Fruit fly (Drosophila melanogaster) whole organism, wandering third instar larva: Measurements from ENCODE around the gene CG33307.

ENCODE experiments used
- Abd-B ChIP-seq: fragments of >200 bp; optimal IDR thresholded peaks from 2 replicates; lab custom pipeline; 2017; ENCODE audit warnings: missing biosample characterization, missing genetic modification characterization
- CG32264 ChIP-seq: fragments of 200-800 bp; sonication (Bioruptor generic); optimal IDR thresholded peaks from 2 replicates; lab custom pipeline; 2016; ENCODE audit warnings: missing biosample characterization, missing genetic modification characterization
- CG9705 ChIP-seq: fragments of 200-800 bp; sonication (Bioruptor generic); optimal IDR thresholded peaks from 2 replicates; lab custom pipeline; 2018; ENCODE audit warnings: missing biosample characterization, mild to moderate bottlenecking, missing genetic modification characterization
- CrebA ChIP-seq: fragments of 200-800 bp; sonication (Bioruptor generic); optimal IDR thresholded peaks from 2 replicates; lab custom pipeline; 2016; ENCODE audit warnings: missing biosample characterization, mild to moderate bottlenecking, missing genetic modification characterization, borderline replicate concordance
- Dfd ChIP-seq: fragments of >200 bp; optimal IDR thresholded peaks from 2 replicates; lab custom pipeline; 2017; ENCODE audit warnings: missing biosample characterization, missing genetic modification characterization
- Dif ChIP-seq: fragments of 200-275, 200-300 bp; sonication (Bioruptor generic); optimal IDR thresholded peaks from 2 replicates; lab custom pipeline; 2018; ENCODE audit warnings: missing biosample characterization, missing genetic modification characterization; ENCODE audit not compliant: partially characterized antibody
- GATAd ChIP-seq: sonication (Bioruptor generic); optimal IDR thresholded peaks from 2 replicates; lab custom pipeline; 2016; ENCODE audit warnings: missing biosample characterization, missing genetic modification characterization
- HLH106 ChIP-seq: fragments of 200-800 bp; optimal IDR thresholded peaks from 3 replicates; lab custom pipeline; 2019; ENCODE audit warnings: missing biosample characterization, mild to moderate bottlenecking, missing genetic modification characterization, moderate library complexity
- Hnf4 ChIP-seq: fragments of 200-800 bp; sonication (Bioruptor generic); optimal IDR thresholded peaks from 2 replicates; lab custom pipeline; 2016; ENCODE audit warnings: missing biosample characterization, mild to moderate bottlenecking, missing genetic modification characterization
- Hr78 ChIP-seq: fragments of >200 bp; optimal IDR thresholded peaks from 2 replicates; lab custom pipeline; 2017; ENCODE audit warnings: missing biosample characterization, missing genetic modification characterization
- Hr83 ChIP-seq: fragments of 200-300 bp; sonication (Bioruptor generic); optimal IDR thresholded peaks from 2 replicates; lab custom pipeline; 2016; ENCODE audit warnings: missing biosample characterization, mild to moderate bottlenecking, missing genetic modification characterization, moderate library complexity; ENCODE audit not compliant: poor library complexity, severe bottlenecking
- Jra ChIP-seq: sonication (Bioruptor generic); optimal IDR thresholded peaks from 2 replicates; lab custom pipeline; 2016; ENCODE audit warnings: missing biosample characterization, missing genetic modification characterization
- Mio ChIP-seq: sonication (Bioruptor generic); optimal IDR thresholded peaks from 2 replicates; lab custom pipeline; 2016; ENCODE audit warnings: missing biosample characterization, missing genetic modification characterization
- Myc ChIP-seq: fragments of >200 bp; optimal IDR thresholded peaks from 2 replicates; lab custom pipeline; 2017
- N ChIP-seq: fragments of >200 bp; optimal IDR thresholded peaks from 2 replicates; lab custom pipeline; 2018; ENCODE audit warnings: missing biosample characterization, missing external identifiers, missing genetic modification characterization
- OdsH ChIP-seq: fragments of 200-800 bp; sonication (Bioruptor generic); optimal IDR thresholded peaks from 2 replicates; lab custom pipeline; 2016; ENCODE audit warnings: missing biosample characterization, mild to moderate bottlenecking, missing genetic modification characterization
- Rel ChIP-seq, 2 experiments: fragments of 200-800 bp; sonication (Bioruptor generic) in 1 of 2; optimal IDR thresholded peaks; 2 replicates in 1 of 2; 3 replicates in 1 of 2; lab custom pipeline; 2016 to 2019; ENCODE audit warnings: mild to moderate bottlenecking in 2 of 2, missing biosample characterization in 2 of 2, missing genetic modification characterization in 2 of 2, moderate library complexity in 1 of 2
- Sp1 ChIP-seq: fragments of 200-800 bp; sonication (Bioruptor generic); optimal IDR thresholded peaks from 3 replicates; lab custom pipeline; 2019; ENCODE audit warnings: missing biosample characterization, mild to moderate bottlenecking, missing genetic modification characterization, moderate library complexity
- Vsx2 ChIP-seq: fragments of 200-300, 225-300 bp; sonication (Bioruptor generic); optimal IDR thresholded peaks from 2 replicates; lab custom pipeline; 2018; ENCODE audit warnings: missing biosample characterization, missing genetic modification characterization; ENCODE audit not compliant: partially characterized antibody
- br ChIP-seq: fragments of 200-800 bp; sonication (Bioruptor generic); optimal IDR thresholded peaks from 2 replicates; lab custom pipeline; 2016; ENCODE audit warnings: missing biosample characterization, missing genetic modification characterization
- brk ChIP-seq: fragments of 200-800 bp; sonication (Bioruptor generic); optimal IDR thresholded peaks from 2 replicates; lab custom pipeline; 2016; ENCODE audit warnings: missing biosample characterization, mild to moderate bottlenecking, missing genetic modification characterization
- dl ChIP-seq, 2 experiments: fragments of 175-275, 200-275 bp in 1 of 2; fragments of 200-275 bp in 1 of 2; sonication (Bioruptor generic); optimal IDR thresholded peaks; lab custom pipeline; 2018; ENCODE audit warnings: mild to moderate bottlenecking in 2 of 2, missing biosample characterization in 2 of 2, missing genetic modification characterization in 2 of 2, moderate library complexity in 2 of 2; ENCODE audit not compliant: partially characterized antibody in 2 of 2, insufficient read depth in 1 of 2
- dmrt93B ChIP-seq: fragments of 200-800 bp; sonication (Bioruptor generic); optimal IDR thresholded peaks from 2 replicates; lab custom pipeline; 2018; ENCODE audit warnings: missing biosample characterization, mild to moderate bottlenecking, missing genetic modification characterization
- dsf ChIP-seq: sonication (Bioruptor generic); optimal IDR thresholded peaks from 2 replicates; lab custom pipeline; 2016; ENCODE audit warnings: missing biosample characterization, missing genetic modification characterization, borderline replicate concordance
- ey ChIP-seq: fragments of 200-800 bp; sonication (Bioruptor generic); optimal IDR thresholded peaks from 2 replicates; lab custom pipeline; 2016; ENCODE audit warnings: missing biosample characterization, missing genetic modification characterization
- foxo ChIP-seq, 2 experiments: fragments of 200-800 bp; sonication (Bioruptor generic); optimal IDR thresholded peaks; 2 replicates in 1 of 2; 3 replicates in 1 of 2; lab custom pipeline; 2016 to 2017; ENCODE audit warnings: missing biosample characterization in 2 of 2, missing genetic modification characterization in 2 of 2
- fru ChIP-seq: fragments of 200-800 bp; sonication (Bioruptor generic); optimal IDR thresholded peaks from 3 replicates; lab custom pipeline; 2016; ENCODE audit warnings: missing biosample characterization, mild to moderate bottlenecking, missing genetic modification characterization
- h ChIP-seq: fragments of 200-800 bp; sonication (Bioruptor generic); optimal IDR thresholded peaks from 3 replicates; lab custom pipeline; 2016; ENCODE audit warnings: missing biosample characterization, mild to moderate bottlenecking, missing genetic modification characterization
- jim ChIP-seq: fragments of 175-275, 200-325 bp; sonication (Bioruptor generic); optimal IDR thresholded peaks from 2 replicates; lab custom pipeline; 2016; ENCODE audit warnings: missing biosample characterization, mild to moderate bottlenecking, missing genetic modification characterization
- lola ChIP-seq: fragments of >200 bp; optimal IDR thresholded peaks from 2 replicates; lab custom pipeline; 2017; ENCODE audit warnings: missing biosample characterization, missing genetic modification characterization
- pan ChIP-seq: fragments of >200 bp; optimal IDR thresholded peaks from 2 replicates; lab custom pipeline; 2017
- psq ChIP-seq: fragments of 200-800 bp; sonication (Bioruptor generic); optimal IDR thresholded peaks from 3 replicates; lab custom pipeline; 2017; ENCODE audit warnings: missing biosample characterization, mild to moderate bottlenecking, missing genetic modification characterization, moderate library complexity
- rgr ChIP-seq: fragments of 200-800 bp; sonication (Bioruptor generic); optimal IDR thresholded peaks from 3 replicates; lab custom pipeline; 2016; ENCODE audit warnings: missing biosample characterization, mild to moderate bottlenecking, missing genetic modification characterization
- sage ChIP-seq: fragments of 200-800 bp; sonication (Bioruptor generic); optimal IDR thresholded peaks from 2 replicates; lab custom pipeline; 2016; ENCODE audit warnings: missing biosample characterization, mild to moderate bottlenecking, missing genetic modification characterization
- sv ChIP-seq: fragments of 200-800 bp; sonication (Bioruptor generic); optimal IDR thresholded peaks from 3 replicates; lab custom pipeline; 2016; ENCODE audit warnings: missing biosample characterization, missing genetic modification characterization
- tai ChIP-seq: sonication (Bioruptor generic); optimal IDR thresholded peaks from 2 replicates; lab custom pipeline; 2016; ENCODE audit warnings: missing biosample characterization, missing genetic modification characterization
- usp ChIP-seq: fragments of >200 bp; optimal IDR thresholded peaks from 2 replicates; lab custom pipeline; 2017; ENCODE audit warnings: missing biosample characterization, missing genetic modification characterization
- woc ChIP-seq: sonication (Bioruptor generic); optimal IDR thresholded peaks from 2 replicates; lab custom pipeline; 2016; ENCODE audit warnings: missing biosample characterization, mild to moderate bottlenecking, missing genetic modification characterization

Gene CG33307

DNA sequence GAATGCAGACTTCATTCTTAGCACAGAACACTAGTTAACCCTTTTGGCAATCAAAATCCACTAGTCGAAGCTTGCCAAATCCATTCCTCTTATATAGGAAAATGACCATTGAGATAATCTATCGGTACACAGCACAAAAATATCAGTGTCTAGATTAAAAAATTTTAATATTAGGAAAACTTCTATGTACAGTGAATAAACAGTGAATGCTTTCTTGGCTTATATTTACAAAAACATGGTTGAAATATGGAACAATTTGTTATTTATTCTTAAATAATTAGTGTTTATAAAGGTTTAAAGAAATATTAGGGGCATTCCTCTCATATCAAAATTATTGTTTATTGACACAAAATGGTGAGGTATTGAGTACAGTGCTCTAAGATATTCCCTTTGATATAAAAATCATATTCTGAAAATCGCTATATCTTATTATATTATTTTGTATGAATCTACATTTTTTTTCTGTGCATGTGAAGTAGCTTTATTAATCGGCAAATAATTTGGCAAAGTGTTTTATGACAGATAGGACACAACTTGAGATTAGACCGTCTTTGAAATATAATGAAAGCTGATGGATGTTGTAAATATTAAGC is 2.5 kb upstream of the CG33307 start, which contains the start of gene CG33306:
Gene CG33306 (minus strand): TSS at position 51 of the 593 bp plus-strand sequence.
- no peak for TF ChIP-seq dmrt93B (GFP tag; lab: Kevin White, UChicago)
- TF ChIP-seq OdsH, result peak; percentile 50
- peak; percentile 50 for TF ChIP-seq brk
- TF ChIP-seq rgr (GFP tag; lab: Kevin White, UChicago), result peak; percentile 39
- TF ChIP-seq foxo (GFP tag; optimal IDR thresholded peaks at IDR 0.05; lab: Kevin White, UChicago), result peak in 1 of 2 experiments; percentile 61
- no peak for TF ChIP-seq Jra (GFP tag; lab: Kevin White, UChicago)
- TF ChIP-seq psq (GFP tag; lab: Kevin White, UChicago), result peak; percentile 18
- TF ChIP-seq Dfd (GFP tag; lab: Kevin White, UChicago), result no peak
- TF ChIP-seq Rel (GFP tag; optimal IDR thresholded peaks at IDR 0.05; lab: Kevin White, UChicago), result no peak
- peak; percentile 20 for TF ChIP-seq Rel (tag; optimal IDR thresholded peaks at IDR 0.05; lab: Kevin White, UChicago)
- TF ChIP-seq Hr78 (GFP tag; lab: Kevin White, UChicago), result no peak
- TF ChIP-seq br, result no peak
- TF ChIP-seq fru (GFP tag; lab: Kevin White, UChicago), result peak; percentile 26
- TF ChIP-seq Sp1 (GFP tag; lab: Kevin White, UChicago), result peak; percentile 62
- peak; percentile 53 for TF ChIP-seq h (GFP tag; lab: Kevin White, UChicago)
- peak; percentile 57 for TF ChIP-seq HLH106

DNA sequence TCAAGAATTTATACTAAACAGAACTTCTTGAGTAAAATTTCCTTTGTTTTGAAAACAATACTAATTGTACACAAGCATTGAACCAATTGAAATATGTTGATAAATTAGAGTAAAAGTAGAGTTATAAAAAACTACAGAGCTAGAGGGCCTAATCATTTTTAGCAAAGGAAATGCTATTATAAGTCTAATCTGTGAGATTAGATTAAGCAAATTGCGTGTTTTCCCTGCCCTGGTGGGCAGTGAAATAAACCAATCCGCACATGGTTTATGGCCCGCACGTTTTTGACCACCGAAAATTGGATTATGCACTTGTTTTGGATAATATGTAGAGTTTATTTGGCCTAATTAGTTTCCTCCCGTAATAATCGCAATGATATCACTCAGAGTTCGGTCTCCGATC is 1.3 kb upstream of the CG33307 start:
- TF ChIP-seq Abd-B (GFP tag; lab: Kevin White, UChicago), result no peak
- no peak for TF ChIP-seq rgr (GFP tag; lab: Kevin White, UChicago)
- no peak for TF ChIP-seq br
- TF ChIP-seq psq (GFP tag; lab: Kevin White, UChicago), result no peak
- TF ChIP-seq dl (GFP tag; optimal IDR thresholded peaks at IDR 0.05; lab: Kevin White, UChicago; ENCODE audit: insufficient read depth in 1 of 2, partially characterized antibody in 2 of 2), result no peak
- TF ChIP-seq, all 38 proteins: peak for 0

DNA sequence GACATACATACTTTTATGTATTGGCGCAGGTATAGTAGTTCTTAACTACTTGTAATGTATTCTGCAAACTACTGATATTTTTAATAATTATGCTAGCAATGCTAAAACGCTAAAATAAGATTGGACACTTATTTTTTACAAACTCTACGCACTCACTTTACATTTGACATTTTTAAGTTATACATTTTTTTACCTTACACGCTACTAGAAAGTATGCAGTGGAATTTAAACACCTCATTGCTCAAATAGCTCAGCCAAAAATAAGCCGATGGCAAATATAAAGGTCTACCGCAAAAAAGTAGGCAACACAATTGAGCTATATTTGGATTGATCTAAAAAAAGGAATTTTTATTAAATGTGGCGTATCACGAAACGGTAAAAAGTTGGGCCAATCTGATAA is 758 bp upstream of the CG33307 start:
- TF ChIP-seq tai (GFP tag; lab: Kevin White, UChicago), result peak; percentile 31
- TF ChIP-seq Jra (GFP tag; lab: Kevin White, UChicago), result no peak
- TF ChIP-seq Myc (lab: Kevin White, UChicago), result peak; percentile 91

DNA sequence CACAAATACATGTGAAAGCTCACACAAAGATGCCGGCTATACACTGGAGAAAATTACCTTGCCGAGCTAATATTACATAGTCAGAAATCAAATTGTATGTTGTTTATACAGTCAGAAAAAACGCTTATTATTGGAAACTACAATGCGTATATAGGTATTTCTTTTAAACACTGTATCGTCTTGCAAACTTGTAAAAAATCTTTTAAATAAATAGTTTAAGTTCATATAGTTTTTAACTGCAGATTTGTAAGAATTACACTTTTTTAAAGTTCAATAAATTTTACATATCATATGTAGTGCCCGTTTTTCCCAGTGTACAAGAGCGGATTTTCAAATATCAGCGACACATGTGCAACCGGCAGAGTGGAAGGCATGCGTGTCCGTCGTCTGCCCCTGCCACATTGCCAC is 1.6 kb downstream of the CG33307 start:
- TF ChIP-seq GATAd (GFP tag; lab: Kevin White, UChicago), result no peak
- TF ChIP-seq h (GFP tag; lab: Kevin White, UChicago), result peak; percentile 91
- peak; percentile 93 for TF ChIP-seq fru (GFP tag; lab: Kevin White, UChicago)
- TF ChIP-seq ey (GFP tag; lab: Kevin White, UChicago), result peak; percentile 92
- TF ChIP-seq Mio, result peak; percentile 8
- TF ChIP-seq Dfd (GFP tag; lab: Kevin White, UChicago), result peak; percentile 10
- peak; percentile 63 for TF ChIP-seq Rel (GFP tag; optimal IDR thresholded peaks at IDR 0.05; lab: Kevin White, UChicago)
- TF ChIP-seq Rel (tag; optimal IDR thresholded peaks at IDR 0.05; lab: Kevin White, UChicago), result peak; percentile 26
- no peak for TF ChIP-seq Myc (lab: Kevin White, UChicago)
- TF ChIP-seq sv, result peak; percentile 72
- peak; percentile 29 for TF ChIP-seq dsf (GFP tag; lab: Kevin White, UChicago)
- TF ChIP-seq usp, result no peak
- TF ChIP-seq rgr (GFP tag; lab: Kevin White, UChicago), result peak; percentile 92
- TF ChIP-seq Hr83 (GFP tag; lab: Kevin White, UChicago), result no peak
- peak; percentile 69 for TF ChIP-seq brk
- TF ChIP-seq Hr78 (GFP tag; lab: Kevin White, UChicago), result no peak
- TF ChIP-seq Sp1 (GFP tag; lab: Kevin White, UChicago), result peak; percentile 92
- no peak for TF ChIP-seq lola (GFP tag; lab: Kevin White, UChicago)
- peak; percentile 15 to 94 for TF ChIP-seq foxo (GFP tag; optimal IDR thresholded peaks at IDR 0.05; lab: Kevin White, UChicago)
- no peak for TF ChIP-seq CrebA (GFP tag; lab: Kevin White, UChicago)
- TF ChIP-seq CG32264 (GFP tag; lab: Kevin White, UChicago), result peak; percentile 59
- TF ChIP-seq br, result peak; percentile 89
- TF ChIP-seq Abd-B (GFP tag; lab: Kevin White, UChicago), result no peak
- TF ChIP-seq OdsH, result peak; percentile 91
- TF ChIP-seq pan (lab: Kevin White, UChicago), result no peak
- TF ChIP-seq Jra (GFP tag; lab: Kevin White, UChicago), result peak; percentile 76
- TF ChIP-seq woc (GFP tag; lab: Kevin White, UChicago), result peak; percentile 65
- peak; percentile 87 for TF ChIP-seq Hnf4
- TF ChIP-seq CG9705 (GFP tag; lab: Kevin White, UChicago), result peak; percentile 73
- TF ChIP-seq tai (GFP tag; lab: Kevin White, UChicago), result peak; percentile 74
- peak; percentile 85 for TF ChIP-seq psq (GFP tag; lab: Kevin White, UChicago)
- peak; percentile 82 for TF ChIP-seq dmrt93B (GFP tag; lab: Kevin White, UChicago)
- TF ChIP-seq N (GFP tag; lab: Kevin White, UChicago), result no peak
- peak; percentile 80 for TF ChIP-seq sage
- TF ChIP-seq Vsx2 (GFP tag; lab: Kevin White, UChicago), result no peak
- TF ChIP-seq Dif, result no peak
- no peak for TF ChIP-seq dl (GFP tag; optimal IDR thresholded peaks at IDR 0.05; lab: Kevin White, UChicago; ENCODE audit: insufficient read depth in 1 of 2, partially characterized antibody in 2 of 2)
- TF ChIP-seq jim (GFP tag; lab: Kevin White, UChicago), result no peak
- TF ChIP-seq HLH106, result peak; percentile 91
